Fruit fly (Drosophila melanogaster) S2 (cell line): ENCODE results near the gene nxf4.

Experiments
- CG8478 ChIP-seq: fragments of >200 bp; optimal IDR thresholded peaks from 2 replicates; lab custom pipeline; 2018
- CTCF ChIP-seq, 2 experiments: fragments of >200 bp; optimal IDR thresholded peaks; 2 replicates each; lab custom pipeline; 2018

DNA sequence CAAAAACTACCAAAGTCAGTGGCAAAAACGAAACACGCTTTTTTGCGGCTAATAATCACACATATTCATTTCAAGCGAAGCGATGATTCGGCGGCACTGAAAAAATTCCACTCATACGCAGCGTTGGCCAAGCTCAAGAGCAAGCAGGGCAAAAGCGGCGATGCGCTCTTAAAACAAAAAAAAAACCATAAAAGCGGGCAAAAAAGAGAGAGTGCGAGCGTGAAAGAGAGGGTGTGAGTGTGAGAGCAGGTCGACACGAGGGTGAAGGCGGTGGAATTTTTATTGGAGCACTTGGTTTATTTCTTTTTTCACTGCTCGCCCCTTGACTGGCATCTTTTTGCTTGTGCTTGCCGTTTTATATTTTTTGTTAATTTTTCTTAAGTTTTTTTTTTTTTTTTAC lies 36.0 kb upstream of the nxf4 start:
- TF ChIP-seq CTCF (optimal IDR thresholded peaks at IDR 0.05; lab: Kevin White, UChicago) (no peak), CG8478 (lab: Kevin White, UChicago) (no peak)
